Worm (Caenorhabditis elegans) whole organism, late embryonic: ENCODE results near the gene F55C9.11.

Experiments
- Y22D7AL.16 ChIP-seq: sonication (generic microtip); optimal IDR thresholded peaks from 2 replicates; lab custom pipeline; 2016; ENCODE audit warnings: missing genetic modification characterization, missing compliant biosample characterization
- ceh-9 ChIP-seq: sonication (generic microtip); optimal IDR thresholded peaks from 2 replicates; lab custom pipeline; 2016; ENCODE audit warnings: mild to moderate bottlenecking, missing genetic modification characterization, inconsistent platforms, missing compliant biosample characterization
- npax-4 ChIP-seq: sonication (generic microtip); optimal IDR thresholded peaks from 2 replicates; lab custom pipeline; 2016; ENCODE audit warnings: missing genetic modification characterization, missing compliant biosample characterization
- pros-1 ChIP-seq: fragments of 150-350 bp; optimal IDR thresholded peaks from 2 replicates; lab custom pipeline; 2014; ENCODE audit warnings: missing biosample characterization, missing genetic modification reagents, missing genetic modification characterization
- tbx-2 ChIP-seq: sonication (generic microtip); optimal IDR thresholded peaks from 2 replicates; lab custom pipeline; 2016; ENCODE audit warnings: missing genetic modification characterization, missing compliant biosample characterization
- unc-55 ChIP-seq: sonication (generic microtip); optimal IDR thresholded peaks from 2 replicates; lab custom pipeline; 2017; ENCODE audit warnings: missing biosample characterization, missing genetic modification reagents, missing genetic modification characterization

DNA sequence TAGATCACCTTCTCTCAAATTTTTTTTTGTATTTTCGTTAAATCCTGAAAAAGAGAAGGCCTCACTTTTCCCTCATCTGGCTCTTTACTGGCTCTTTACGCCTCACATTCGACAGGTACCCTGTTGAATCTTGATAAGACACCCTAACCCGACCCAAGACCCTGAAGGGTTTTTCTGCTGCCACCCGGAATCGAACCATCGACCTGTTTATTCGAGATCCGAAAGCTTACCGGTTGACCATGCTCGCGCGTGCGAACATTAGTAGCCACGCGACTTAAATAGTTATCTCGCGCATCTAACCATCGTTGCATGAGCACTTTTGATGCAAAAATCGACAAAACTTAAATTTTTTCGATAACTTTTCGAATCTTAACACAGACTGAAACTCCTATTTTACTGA, 45.7 kb upstream of the F55C9.11 start:
- TF ChIP-seq npax-4 (tag; lab: Kevin White, UChicago): no peak
- no peak for TF ChIP-seq Y22D7AL.16 (tag; lab: Kevin White, UChicago)
- no peak for TF ChIP-seq unc-55 (GFP tag; lab: Kevin White, UChicago)
- no peak for TF ChIP-seq pros-1
- TF ChIP-seq tbx-2: no peak
- TF ChIP-seq ceh-9: no peak
